Worm (Caenorhabditis elegans) whole organism, young adult: Measurements from ENCODE around the gene add-2.

Source experiments
- B0035.1 ChIP-seq: sonication (generic microtip); optimal IDR thresholded peaks from 2 replicates; lab custom pipeline; 2016; ENCODE audit warnings: missing genetic modification characterization, mild to moderate bottlenecking, missing compliant biosample characterization, missing genotype, missing genetic modification reagents
- B0261.1 ChIP-seq: sonication (generic microtip); optimal IDR thresholded peaks from 2 replicates; lab custom pipeline; 2016; ENCODE audit warnings: mild to moderate bottlenecking, missing genetic modification characterization, moderate library complexity, missing compliant biosample characterization
- C06A6.2 ChIP-seq: fragments of 200-800 bp; sonication (Bioruptor generic); conservative IDR thresholded peaks from 2 replicates; pipeline ENCODE4 v1.3.6; 2022; ENCODE audit warnings: missing genetic modification characterization, missing compliant biosample characterization
- F10E7.11 ChIP-seq: sonication (generic microtip); optimal IDR thresholded peaks from 2 replicates; lab custom pipeline; 2017; ENCODE audit warnings: mild to moderate bottlenecking, missing genetic modification characterization, moderate library complexity, missing compliant biosample characterization
- F52B5.7 ChIP-seq: sonication (generic microtip); optimal IDR thresholded peaks from 2 replicates; lab custom pipeline; 2016; ENCODE audit warnings: mild to moderate bottlenecking, missing genetic modification characterization, missing compliant biosample characterization
- F55B11.4 ChIP-seq: sonication (generic microtip); optimal IDR thresholded peaks from 2 replicates; lab custom pipeline; 2016; ENCODE audit warnings: missing compliant biosample characterization, missing genetic modification characterization, borderline replicate concordance; ENCODE audit not compliant: insufficient read depth
- F57A8.1 ChIP-seq: fragments of 200-800 bp; sonication (Bioruptor generic); optimal IDR thresholded peaks from 2 replicates; lab custom pipeline; 2018; ENCODE audit warnings: mild to moderate bottlenecking, missing genetic modification characterization, moderate library complexity, missing compliant biosample characterization
- F57C9.4 ChIP-seq: sonication (generic microtip); optimal IDR thresholded peaks from 2 replicates; lab custom pipeline; 2017; ENCODE audit warnings: mild to moderate bottlenecking, missing genetic modification characterization, missing compliant biosample characterization
- T26A5.8 ChIP-seq: sonication (generic microtip); optimal IDR thresholded peaks from 2 replicates; lab custom pipeline; 2016; ENCODE audit warnings: missing genetic modification characterization, missing compliant biosample characterization
- Y53G8AR.9 ChIP-seq: fragments of 200-800 bp; sonication (Bioruptor generic); conservative IDR thresholded peaks from 2 replicates; pipeline ENCODE4 v1.3.6; 2022; ENCODE audit warnings: missing genetic modification reagents, missing genetic modification characterization, missing compliant biosample characterization
- Y95B8A.8 ChIP-seq: fragments of 200-800 bp; sonication (Bioruptor generic); IDR thresholded peaks from 2 replicates; pipeline ENCODE4 v1.3.6; 2022; ENCODE audit warnings: missing genetic modification reagents, missing genetic modification characterization, missing compliant biosample characterization
- ama-1 ChIP-seq, 3 experiments: fragments of 150-350 bp in 1 of 3; sonication (generic microtip) in 2 of 3; optimal IDR thresholded peaks; 2 replicates each; lab custom pipeline; 2014 to 2018; ENCODE audit warnings: missing biosample characterization in 2 of 3, missing genetic modification characterization in 2 of 3, missing genetic modification reagents in 2 of 3
- aptf-2 ChIP-seq: fragments of 200-800 bp; sonication (Bioruptor generic); conservative IDR thresholded peaks from 2 replicates; pipeline ENCODE4 v1.3.6; 2022; ENCODE audit warnings: missing genetic modification reagents, missing genetic modification characterization, missing compliant biosample characterization
- aptf-3 ChIP-seq: fragments of 200-800 bp; sonication (Bioruptor generic); IDR thresholded peaks from 2 replicates; pipeline ENCODE4 v1.3.6; 2022; ENCODE audit warnings: missing genetic modification characterization, missing compliant biosample characterization
- atf-7 ChIP-seq: sonication (generic microtip); optimal IDR thresholded peaks from 2 replicates; lab custom pipeline; 2017; ENCODE audit warnings: mild to moderate bottlenecking, missing genetic modification characterization, missing compliant biosample characterization
- attf-6 ChIP-seq: fragments of 200-800 bp; sonication (Bioruptor generic); IDR thresholded peaks from 2 replicates; pipeline ENCODE4 v1.3.6; 2022; ENCODE audit warnings: missing genetic modification reagents, missing genetic modification characterization, missing compliant biosample characterization
- ccch-3 ChIP-seq: fragments of 200-800 bp; sonication (Bioruptor generic); optimal IDR thresholded peaks from 2 replicates; lab custom pipeline; 2018; ENCODE audit warnings: mild to moderate bottlenecking, missing genetic modification characterization, missing compliant biosample characterization
- ceh-100 ChIP-seq: fragments of 200-800 bp; sonication (Bioruptor generic); IDR thresholded peaks from 2 replicates; pipeline ENCODE4 v1.3.6; 2022; ENCODE audit warnings: missing genetic modification reagents, missing genetic modification characterization, missing compliant biosample characterization
- chd-7 ChIP-seq: sonication (generic microtip); optimal IDR thresholded peaks from 2 replicates; lab custom pipeline; 2016; ENCODE audit warnings: mild to moderate bottlenecking, missing genetic modification characterization, moderate library complexity, missing compliant biosample characterization
- dpff-1 ChIP-seq: sonication (generic microtip); optimal IDR thresholded peaks from 2 replicates; lab custom pipeline; 2017; ENCODE audit warnings: mild to moderate bottlenecking, missing genetic modification characterization, missing compliant biosample characterization
- ekl-4 ChIP-seq: fragments of 200-800 bp; sonication (Bioruptor generic); IDR thresholded peaks from 2 replicates; pipeline ENCODE4 v1.3.6; 2022; ENCODE audit warnings: missing genetic modification reagents, missing genetic modification characterization, missing compliant biosample characterization
- gei-17 ChIP-seq: fragments of 200-800 bp; sonication (Bioruptor generic); optimal IDR thresholded peaks from 2 replicates; lab custom pipeline; 2018; ENCODE audit warnings: mild to moderate bottlenecking, missing genetic modification characterization, missing compliant biosample characterization
- hlh-26 ChIP-seq: fragments of 200-800 bp; sonication (Bioruptor generic); conservative IDR thresholded peaks from 2 replicates; pipeline ENCODE4 v1.3.6; 2022; ENCODE audit warnings: missing genetic modification reagents, missing genetic modification characterization, missing compliant biosample characterization
- hsf-1 ChIP-seq: fragments of 200-800 bp; sonication (Bioruptor generic); IDR thresholded peaks from 2 replicates; pipeline ENCODE4 v1.3.6; 2022; ENCODE audit warnings: missing genetic modification reagents, missing genetic modification characterization, missing compliant biosample characterization
- lin-54 ChIP-seq: fragments of 200-800 bp; sonication (Bioruptor generic); optimal IDR thresholded peaks from 2 replicates; lab custom pipeline; 2018; ENCODE audit warnings: mild to moderate bottlenecking, missing genetic modification characterization, missing compliant biosample characterization
- lsy-27 ChIP-seq: sonication (generic microtip); optimal IDR thresholded peaks from 2 replicates; lab custom pipeline; 2017; ENCODE audit warnings: missing genetic modification characterization, mild to moderate bottlenecking, missing compliant biosample characterization, antibody characterized with exemption, missing genotype, borderline replicate concordance; ENCODE audit not compliant: insufficient read depth
- madf-6 ChIP-seq: fragments of 200-800 bp; sonication (Bioruptor generic); IDR thresholded peaks from 2 replicates; pipeline ENCODE4 v1.3.6; 2022; ENCODE audit warnings: missing genetic modification reagents, missing genetic modification characterization, missing compliant biosample characterization
- madf-8 ChIP-seq: fragments of 200-800 bp; sonication (Bioruptor generic); conservative IDR thresholded peaks from 2 replicates; pipeline ENCODE4 v1.3.6; 2022; ENCODE audit warnings: missing genetic modification reagents, missing genetic modification characterization, missing compliant biosample characterization
- nhr-120 ChIP-seq: fragments of 200-800 bp; sonication (Bioruptor generic); IDR thresholded peaks from 2 replicates; pipeline ENCODE4 v1.3.6; 2022; ENCODE audit warnings: missing genetic modification characterization, missing compliant biosample characterization
- nhr-90 ChIP-seq: sonication (generic microtip); optimal IDR thresholded peaks from 2 replicates; lab custom pipeline; 2016; ENCODE audit warnings: missing genotype, mild to moderate bottlenecking, missing genetic modification characterization, missing compliant biosample characterization
- sdz-38 ChIP-seq: sonication (generic microtip); optimal IDR thresholded peaks from 2 replicates; lab custom pipeline; 2016; ENCODE audit warnings: missing genotype, missing genetic modification characterization, missing compliant biosample characterization
- sea-2 ChIP-seq: fragments of 200-800 bp; sonication (Bioruptor generic); IDR thresholded peaks from 2 replicates; pipeline ENCODE4 v1.3.6; 2022; ENCODE audit warnings: missing genetic modification characterization, missing compliant biosample characterization
- snpc-1.3 ChIP-seq: sonication (generic microtip); optimal IDR thresholded peaks from 2 replicates; lab custom pipeline; 2017; ENCODE audit warnings: missing genetic modification characterization, mild to moderate bottlenecking, missing compliant biosample characterization, antibody characterized with exemption, moderate library complexity, missing genotype, missing genetic modification reagents; ENCODE audit not compliant: insufficient read depth
- snpc-3.4 ChIP-seq: sonication (generic microtip); optimal IDR thresholded peaks from 2 replicates; lab custom pipeline; 2017; ENCODE audit warnings: missing genetic modification characterization, mild to moderate bottlenecking, missing compliant biosample characterization, antibody characterized with exemption, moderate library complexity, missing genotype, missing genetic modification reagents
- somi-1 ChIP-seq: fragments of 200-800 bp; sonication (Bioruptor generic); optimal IDR thresholded peaks from 2 replicates; lab custom pipeline; 2018; ENCODE audit warnings: mild to moderate bottlenecking, missing genetic modification characterization, missing compliant biosample characterization
- sptf-2 ChIP-seq: fragments of 200-800 bp; sonication (Bioruptor generic); optimal IDR thresholded peaks from 2 replicates; lab custom pipeline; 2018; ENCODE audit warnings: mild to moderate bottlenecking, missing genetic modification characterization, missing compliant biosample characterization
- tlf-1 ChIP-seq: fragments of 200-800 bp; sonication (Bioruptor generic); optimal IDR thresholded peaks from 2 replicates; lab custom pipeline; 2018; ENCODE audit warnings: mild to moderate bottlenecking, missing genetic modification characterization, missing compliant biosample characterization
- xnd-1 ChIP-seq: sonication (generic microtip); optimal IDR thresholded peaks from 2 replicates; lab custom pipeline; 2016; ENCODE audit warnings: missing genotype, missing genetic modification reagents, missing genetic modification characterization, missing compliant biosample characterization
- zim-3 ChIP-seq: sonication (generic microtip); optimal IDR thresholded peaks from 2 replicates; lab custom pipeline; 2017; ENCODE audit warnings: mild to moderate bottlenecking, missing genetic modification characterization, moderate library complexity, missing compliant biosample characterization
- ztf-18 ChIP-seq: sonication (generic microtip); optimal IDR thresholded peaks from 2 replicates; lab custom pipeline; 2016; ENCODE audit warnings: missing genotype, mild to moderate bottlenecking, missing genetic modification characterization, missing compliant biosample characterization
- ztf-22 ChIP-seq: fragments of 200-800 bp; sonication (Bioruptor generic); optimal IDR thresholded peaks from 2 replicates; lab custom pipeline; 2018; ENCODE audit warnings: mild to moderate bottlenecking, missing genetic modification characterization, moderate library complexity, missing compliant biosample characterization
- ztf-25 ChIP-seq: fragments of 200-800 bp; sonication (Bioruptor generic); IDR thresholded peaks from 2 replicates; pipeline ENCODE4 v1.3.6; 2022; ENCODE audit warnings: missing genetic modification reagents, missing genetic modification characterization, missing compliant biosample characterization
- ztf-26 ChIP-seq: sonication (generic microtip); optimal IDR thresholded peaks from 2 replicates; lab custom pipeline; 2017; ENCODE audit warnings: missing genetic modification characterization, missing compliant biosample characterization
- ztf-28 ChIP-seq: fragments of 200-800 bp; sonication (Bioruptor generic); IDR thresholded peaks from 2 replicates; pipeline ENCODE4 v1.3.6; 2022; ENCODE audit warnings: missing genetic modification reagents, missing genetic modification characterization, missing compliant biosample characterization
- ztf-3 ChIP-seq: fragments of 200-800 bp; sonication (Bioruptor generic); optimal IDR thresholded peaks from 2 replicates; lab custom pipeline; 2018; ENCODE audit warnings: mild to moderate bottlenecking, missing genetic modification characterization, missing compliant biosample characterization
- ztf-6 ChIP-seq: fragments of 200-800 bp; sonication (Bioruptor generic); IDR thresholded peaks from 2 replicates; pipeline ENCODE4 v1.3.6; 2022; ENCODE audit warnings: missing genetic modification reagents, missing genetic modification characterization, missing compliant biosample characterization

add-2 gene

DNA sequence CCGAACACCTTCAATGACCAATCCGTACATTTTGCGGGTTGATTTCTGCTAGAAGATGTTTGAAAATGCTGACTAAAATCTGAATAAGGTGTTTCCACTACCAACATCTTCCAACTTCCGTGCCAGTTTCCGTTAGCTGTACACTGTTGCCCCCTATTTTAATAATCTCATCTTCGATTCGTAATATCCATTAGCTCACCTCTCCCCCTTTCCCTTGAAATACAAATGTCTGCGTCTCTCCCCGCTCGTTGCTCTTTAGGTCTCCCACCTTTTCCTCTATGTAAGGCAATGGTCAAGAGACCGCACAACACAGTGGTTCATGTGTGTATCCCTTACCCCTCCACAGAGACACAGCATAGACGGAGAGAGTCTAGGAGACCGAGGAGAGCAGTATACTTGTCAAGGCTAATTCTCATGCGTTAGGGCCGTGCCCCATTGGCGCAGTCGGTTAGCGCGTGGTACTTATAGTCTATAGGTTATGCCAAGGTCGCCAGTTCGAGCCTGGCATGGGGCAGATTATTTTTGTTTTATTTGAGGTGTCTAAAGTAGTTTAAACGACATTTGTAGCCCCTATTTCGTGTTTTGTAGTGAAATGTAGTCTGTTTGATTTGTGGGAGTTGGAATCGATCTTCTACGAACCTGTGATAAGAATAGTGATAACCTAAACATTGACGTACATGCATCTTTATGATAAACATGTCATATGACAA, 11.3 kb downstream of the add-2 start, which contains the start of gene gcy-33 (continued):
- TF ChIP-seq ztf-6 (GFP tag; lab: Robert Waterston, UW) (peak; percentile 63; the same call in 1 of the 2 replicates), C06A6.2 (GFP tag; lab: Robert Waterston, UW) (peak; percentile 72; the same call in 1 of the 2 replicates), F57A8.1 (GFP tag; lab: Kevin White, UChicago) (peak; percentile 83), madf-8 (GFP tag; lab: Robert Waterston, UW) (peak; percentile 47), somi-1 (peak; percentile 36), sdz-38 (no peak), ztf-28 (GFP tag; lab: Robert Waterston, UW) (peak; percentile 74; the same call in 1 of the 2 replicates), Y95B8A.8 (GFP tag; lab: Robert Waterston, UW) (peak; percentile 54; the same call in 1 of the 2 replicates), ztf-22 (GFP tag; lab: Kevin White, UChicago) (peak; percentile 94), atf-7 (tag; lab: Kevin White, UChicago) (peak; percentile 92), sptf-2 (GFP tag; lab: Kevin White, UChicago) (peak; percentile 82), F10E7.11 (peak; percentile 48), aptf-2 (GFP tag; lab: Robert Waterston, UW) (no peak), ama-1 (optimal IDR thresholded peaks at IDR 0.05; lab: Kevin White, UChicago) (no peak), ama-1 (GFP tag; optimal IDR thresholded peaks at IDR 0.05; lab: Kevin White, UChicago) (peak; percentile 13 to 80), tlf-1 (GFP tag; lab: Kevin White, UChicago) (peak; percentile 75), lsy-27 (peak; percentile 64), B0261.1 (tag; lab: Kevin White, UChicago) (peak; percentile 95), snpc-1.3 (tag; lab: Kevin White, UChicago) (peak; percentile 87), gei-17 (GFP tag; lab: Kevin White, UChicago) (peak; percentile 77), attf-6 (GFP tag; lab: Robert Waterston, UW) (no peak; the same call in 1 of the 2 replicates), F52B5.7 (peak; percentile 85), B0035.1 (tag; lab: Kevin White, UChicago) (peak; percentile 72), F57C9.4 (tag; lab: Kevin White, UChicago) (no peak), ceh-100 (GFP tag; lab: Robert Waterston, UW) (peak; percentile 79), nhr-90 (tag; lab: Kevin White, UChicago) (peak; percentile 94), nhr-120 (0 out of 2 replicates have a peak, but pooled peaks have one; percentile 67), xnd-1 (tag; lab: Kevin White, UChicago) (no peak), sea-2 (GFP tag; lab: Robert Waterston, UW) (no peak), ccch-3 (GFP tag; lab: Kevin White, UChicago) (no peak), F55B11.4 (tag; lab: Kevin White, UChicago) (no peak), chd-7 (tag; lab: Kevin White, UChicago) (peak; percentile 93), T26A5.8 (tag; lab: Kevin White, UChicago) (peak; percentile 83), ekl-4 (GFP tag; lab: Robert Waterston, UW) (peak; percentile 91), aptf-3 (GFP tag; lab: Robert Waterston, UW) (0 out of 2 replicates have a peak, but pooled peaks have one; percentile 62), ztf-18 (tag; lab: Kevin White, UChicago) (peak; percentile 75), ztf-26 (peak; percentile 86), hlh-26 (no peak), ztf-3 (GFP tag; lab: Kevin White, UChicago) (no peak), lin-54 (peak; percentile 73), ztf-25 (GFP tag; lab: Robert Waterston, UW) (peak; percentile 77), dpff-1 (tag; lab: Kevin White, UChicago) (peak; percentile 75), zim-3 (tag; lab: Kevin White, UChicago) (peak; percentile 92), hsf-1 (GFP tag; lab: Robert Waterston, UW) (peak; percentile 68), madf-6 (peak; percentile 70), snpc-3.4 (tag; lab: Kevin White, UChicago) (peak; percentile 56), Y53G8AR.9 (peak; percentile 66; the same call in 1 of the 2 replicates)
